Worm (Caenorhabditis elegans) whole organism, L4/young adult: ENCODE measurements around the gene nft-1.

ENCODE experiments used
- dao-5 ChIP-seq: sonication (generic microtip); optimal IDR thresholded peaks from 2 replicates; lab custom pipeline; 2016; ENCODE audit warnings: missing genotype, missing genetic modification characterization, moderate library complexity, missing compliant biosample characterization
- him-1 ChIP-seq: sonication (generic microtip); optimal IDR thresholded peaks from 2 replicates; lab custom pipeline; 2016; ENCODE audit warnings: missing genotype, missing genetic modification reagents, missing genetic modification characterization, missing compliant biosample characterization

- TF ChIP-seq dao-5 (tag; lab: Kevin White, UChicago) (no peak), him-1 (tag; lab: Kevin White, UChicago) (no peak)
These were observed 7.4 kb upstream of the nft-1 start for ce11 chrIII:11916260-11916659.
